Fruit fly (Drosophila melanogaster) whole organism, embryonic: ENCODE measurements around the gene CG15894.

Source experiments
- CG10147 ChIP-seq: fragments of 200-800 bp; sonication (Bioruptor generic); optimal IDR thresholded peaks from 2 replicates; lab custom pipeline; 2019; ENCODE audit warnings: missing biosample characterization, mild to moderate bottlenecking, missing genetic modification characterization, moderate library complexity
- CG11085 ChIP-seq: fragments of 200-800 bp; sonication (Bioruptor generic); IDR thresholded peaks from 2 replicates; pipeline ENCODE4 v1.3.6; 2022; ENCODE audit warnings: missing biosample characterization, missing genetic modification characterization
- CG11695 ChIP-seq: fragments of 200-800 bp; sonication (Bioruptor generic); IDR thresholded peaks from 3 replicates; pipeline ENCODE4 v1.3.6; 2022; ENCODE audit warnings: missing biosample characterization, missing genetic modification characterization
- CG12659 ChIP-seq: fragments of 200-800 bp; sonication (Bioruptor generic); optimal IDR thresholded peaks from 3 replicates; lab custom pipeline; 2017; ENCODE audit warnings: mild to moderate bottlenecking, missing biosample characterization, missing genetic modification reagents, missing genetic modification characterization
- CG12769 ChIP-seq: fragments of 200-800 bp; sonication (Bioruptor generic); optimal IDR thresholded peaks from 2 replicates; lab custom pipeline; 2019; ENCODE audit warnings: missing biosample characterization, mild to moderate bottlenecking, missing genetic modification characterization, moderate library complexity
- CG1603 ChIP-seq: fragments of 200-800 bp; sonication (Bioruptor generic); optimal IDR thresholded peaks from 2 replicates; lab custom pipeline; 2019; ENCODE audit warnings: missing biosample characterization, mild to moderate bottlenecking, missing genetic modification characterization, moderate library complexity
- CG1792 ChIP-seq: fragments of 200-800 bp; sonication (Bioruptor generic); optimal IDR thresholded peaks from 2 replicates; lab custom pipeline; 2016; ENCODE audit warnings: missing biosample characterization, missing genetic modification characterization
- CG18011 ChIP-seq: fragments of 200-800 bp; sonication (Bioruptor generic); optimal IDR thresholded peaks from 2 replicates; lab custom pipeline; 2017; ENCODE audit warnings: missing biosample characterization, missing genetic modification characterization, mild to moderate bottlenecking, moderate library complexity, missing genotype
- CG2678 ChIP-seq: fragments of 200-800 bp; sonication (Bioruptor generic); optimal IDR thresholded peaks from 3 replicates; lab custom pipeline; 2019; ENCODE audit warnings: missing biosample characterization, mild to moderate bottlenecking, missing genetic modification characterization, moderate library complexity
- CG30403 ChIP-seq: fragments of 200-800 bp; sonication (Bioruptor generic); optimal IDR thresholded peaks from 3 replicates; lab custom pipeline; 2016; ENCODE audit warnings: missing biosample characterization, missing genetic modification characterization
- CG31388 ChIP-seq: fragments of 200-800 bp; sonication (Bioruptor generic); optimal IDR thresholded peaks from 2 replicates; lab custom pipeline; 2016; ENCODE audit warnings: missing biosample characterization, missing genetic modification characterization
- CG4404 ChIP-seq: fragments of 200-800 bp; sonication (Bioruptor generic); IDR thresholded peaks from 2 replicates; pipeline ENCODE4 v1.3.6; 2022; ENCODE audit warnings: missing biosample characterization, missing genetic modification characterization
- CG4617 ChIP-seq: fragments of 200-800 bp; sonication (Bioruptor generic); optimal IDR thresholded peaks from 3 replicates; lab custom pipeline; 2016; ENCODE audit warnings: missing biosample characterization, missing genetic modification characterization, borderline replicate concordance
- CG6254 ChIP-seq: fragments of 200-800 bp; sonication (Bioruptor generic); optimal IDR thresholded peaks from 3 replicates; lab custom pipeline; 2017; ENCODE audit warnings: mild to moderate bottlenecking, missing biosample characterization, missing genetic modification reagents, missing genetic modification characterization
- CTCF ChIP-seq: fragments of 200-800 bp; sonication (Bioruptor generic); optimal IDR thresholded peaks from 2 replicates; lab custom pipeline; 2017; ENCODE audit warnings: missing biosample characterization, mild to moderate bottlenecking, missing genetic modification characterization, moderate library complexity
- Dek ChIP-seq: fragments of 200-800 bp; sonication (Bioruptor generic); optimal IDR thresholded peaks from 3 replicates; lab custom pipeline; 2019; ENCODE audit warnings: missing biosample characterization, mild to moderate bottlenecking, missing genetic modification characterization, moderate library complexity
- Dip2 ChIP-seq: fragments of 200-800 bp; sonication (Bioruptor generic); IDR thresholded peaks from 2 replicates; pipeline ENCODE4 v1.3.6; 2022; ENCODE audit warnings: missing biosample characterization, missing genetic modification characterization
- ERR ChIP-seq: fragments of 200-800 bp; sonication (Bioruptor generic); optimal IDR thresholded peaks from 2 replicates; lab custom pipeline; 2016; ENCODE audit warnings: missing biosample characterization, missing genetic modification characterization
- Fer3 ChIP-seq: fragments of 200-800 bp; sonication (Bioruptor generic); optimal IDR thresholded peaks from 2 replicates; lab custom pipeline; 2018; ENCODE audit warnings: missing biosample characterization, mild to moderate bottlenecking, missing genetic modification characterization, moderate library complexity
- HLH54F ChIP-seq: fragments of 200-800 bp; sonication (Bioruptor generic); optimal IDR thresholded peaks from 3 replicates; lab custom pipeline; 2016; ENCODE audit warnings: missing biosample characterization, missing genetic modification characterization
- Kr ChIP-seq: fragments of 200-800 bp; sonication (Bioruptor generic); optimal IDR thresholded peaks from 2 replicates; lab custom pipeline; 2017; ENCODE audit warnings: missing biosample characterization, mild to moderate bottlenecking, missing genetic modification characterization
- Max ChIP-seq: fragments of 200-800 bp; sonication (Bioruptor generic); optimal IDR thresholded peaks from 2 replicates; lab custom pipeline; 2016; ENCODE audit warnings: missing biosample characterization, mild to moderate bottlenecking, missing genetic modification characterization
- NC2α ChIP-seq: fragments of 200-800 bp; sonication (Bioruptor generic); optimal IDR thresholded peaks from 2 replicates; lab custom pipeline; 2016; ENCODE audit warnings: missing biosample characterization, missing genetic modification characterization
- Neu2 ChIP-seq: fragments of 200-800 bp; sonication (Bioruptor generic); optimal IDR thresholded peaks from 3 replicates; lab custom pipeline; 2016; ENCODE audit warnings: missing biosample characterization, missing genetic modification characterization, borderline replicate concordance
- Nf-YA ChIP-seq: fragments of 200-800 bp; sonication (Bioruptor generic); IDR thresholded peaks from 2 replicates; pipeline ENCODE4 v1.3.6; 2022; ENCODE audit warnings: missing biosample characterization, missing genetic modification characterization
- Oaz ChIP-seq: fragments of 200-800 bp; sonication (Bioruptor generic); IDR thresholded peaks from 2 replicates; pipeline ENCODE4 v1.3.6; 2022; ENCODE audit warnings: missing biosample characterization, missing genetic modification characterization
- Rx ChIP-seq: fragments of 200-800 bp; sonication (Bioruptor generic); IDR thresholded peaks from 2 replicates; pipeline ENCODE4 v1.3.6; 2022; ENCODE audit warnings: missing biosample characterization, missing genetic modification characterization
- Sin3A ChIP-seq: fragments of >200 bp; optimal IDR thresholded peaks from 2 replicates; lab custom pipeline; 2018
- Spps ChIP-seq: fragments of 200-800 bp; sonication (Bioruptor generic); optimal IDR thresholded peaks from 2 replicates; lab custom pipeline; 2018; ENCODE audit warnings: missing biosample characterization, mild to moderate bottlenecking, missing genetic modification characterization
- Sry-β ChIP-seq: fragments of 200-800 bp; sonication (Bioruptor generic); optimal IDR thresholded peaks from 2 replicates; lab custom pipeline; 2018; ENCODE audit warnings: missing biosample characterization, mild to moderate bottlenecking, missing genetic modification characterization, moderate library complexity
- Vsx1 ChIP-seq: fragments of 200-800 bp; sonication (Bioruptor generic); optimal IDR thresholded peaks from 2 replicates; lab custom pipeline; 2017; ENCODE audit warnings: missing biosample characterization, mild to moderate bottlenecking, missing genetic modification characterization, missing genetic modification reagents
- YL-1 ChIP-seq: fragments of 200-800 bp; sonication (Bioruptor generic); optimal IDR thresholded peaks from 3 replicates; lab custom pipeline; 2017; ENCODE audit warnings: missing biosample characterization, mild to moderate bottlenecking, missing genetic modification characterization
- al ChIP-seq: fragments of 200-800 bp; sonication (Bioruptor generic); IDR thresholded peaks from 2 replicates; pipeline ENCODE4 v1.3.6; 2022; ENCODE audit warnings: missing biosample characterization, missing genetic modification characterization
- ase ChIP-seq: fragments of 200-800 bp; sonication (Bioruptor generic); IDR thresholded peaks from 3 replicates; pipeline ENCODE4 v1.3.6; 2022; ENCODE audit warnings: missing biosample characterization, missing genetic modification characterization
- az2 ChIP-seq: fragments of 200-800 bp; sonication (Bioruptor generic); optimal IDR thresholded peaks from 3 replicates; lab custom pipeline; 2016; ENCODE audit warnings: missing biosample characterization, missing genetic modification characterization
- bbx ChIP-seq: fragments of 200-800 bp; sonication (Bioruptor generic); IDR thresholded peaks from 2 replicates; pipeline ENCODE4 v1.3.6; 2022; ENCODE audit warnings: missing biosample characterization, missing genetic modification characterization; ENCODE audit not compliant: partially characterized antibody
- caup ChIP-seq: fragments of 200-800 bp; sonication (Bioruptor generic); optimal IDR thresholded peaks from 3 replicates; lab custom pipeline; 2017; ENCODE audit warnings: missing biosample characterization, mild to moderate bottlenecking, missing genetic modification characterization, moderate library complexity; ENCODE audit not compliant: severe bottlenecking
- dimm ChIP-seq: fragments of 200-800 bp; sonication (Bioruptor generic); IDR thresholded peaks from 2 replicates; pipeline ENCODE4 v1.3.6; 2022; ENCODE audit warnings: missing biosample characterization, missing genetic modification characterization
- dpn ChIP-seq, 2 experiments: fragments of 200-800 bp; sonication (Bioruptor generic); optimal IDR thresholded peaks; 3 replicates each; lab custom pipeline; 2016; ENCODE audit warnings: missing biosample characterization in 2 of 2, missing genetic modification characterization in 2 of 2
- fd102C ChIP-seq: fragments of 200-800 bp; sonication (Bioruptor generic); optimal IDR thresholded peaks from 2 replicates; lab custom pipeline; 2018; ENCODE audit warnings: missing biosample characterization, mild to moderate bottlenecking, missing genetic modification characterization, moderate library complexity
- fu2 ChIP-seq: fragments of 200-800 bp; sonication (Bioruptor generic); optimal IDR thresholded peaks from 2 replicates; lab custom pipeline; 2016; ENCODE audit warnings: missing biosample characterization, missing genetic modification characterization
- mld ChIP-seq: fragments of 200-800 bp; sonication (Bioruptor generic); IDR thresholded peaks from 3 replicates; pipeline ENCODE4 v1.3.6; 2022; ENCODE audit warnings: missing biosample characterization, missing genetic modification characterization; ENCODE audit not compliant: partially characterized antibody
- oc ChIP-seq: fragments of 200-800 bp; sonication (Bioruptor generic); optimal IDR thresholded peaks from 2 replicates; lab custom pipeline; 2018; ENCODE audit warnings: missing biosample characterization, mild to moderate bottlenecking, missing genetic modification characterization, moderate library complexity
- odd ChIP-seq: fragments of 200-800 bp; sonication (Bioruptor generic); optimal IDR thresholded peaks from 2 replicates; lab custom pipeline; 2017; ENCODE audit warnings: missing biosample characterization, mild to moderate bottlenecking, missing genetic modification characterization
- prd ChIP-seq, 3 experiments: fragments of >200 bp in 2 of 3; fragments of 200-800 bp in 1 of 3; sonication (Bioruptor generic) in 1 of 3; optimal IDR thresholded peaks in 2 of 3; IDR thresholded peaks in 1 of 3; 2 replicates in 2 of 3; 3 replicates in 1 of 3; pipeline versions ENCODE4 v1.3.6 to Lab custom; 2017 to 2022; ENCODE audit warnings: missing biosample characterization in 1 of 3, missing genetic modification characterization in 1 of 3
- schlank ChIP-seq: fragments of 200-800 bp; sonication (Bioruptor generic); optimal IDR thresholded peaks from 2 replicates; lab custom pipeline; 2018; ENCODE audit warnings: missing biosample characterization, mild to moderate bottlenecking, missing genetic modification characterization
- sd ChIP-seq: fragments of 200-800 bp; sonication (Bioruptor generic); optimal IDR thresholded peaks from 3 replicates; lab custom pipeline; 2018; ENCODE audit warnings: missing biosample characterization, mild to moderate bottlenecking, missing genetic modification characterization, moderate library complexity
- sim ChIP-seq: fragments of 200-800 bp; sonication (Bioruptor generic); IDR thresholded peaks from 2 replicates; pipeline ENCODE4 v1.3.6; 2022; ENCODE audit warnings: missing biosample characterization, missing genetic modification characterization
- sna ChIP-seq: fragments of 200-800 bp; sonication (Bioruptor generic); IDR thresholded peaks from 2 replicates; pipeline ENCODE4 v1.3.6; 2022; ENCODE audit warnings: missing biosample characterization, missing genetic modification characterization; ENCODE audit not compliant: partially characterized antibody
- z ChIP-seq: fragments of 200-800 bp; sonication (Bioruptor generic); IDR thresholded peaks from 3 replicates; pipeline ENCODE4 v1.3.6; 2022; ENCODE audit warnings: missing biosample characterization, missing genetic modification characterization

Gene CG15894

dm6 chrX:6263614-6264130 lies 45.3 kb upstream of the CG15894 start (continued):
- TF ChIP-seq CG6254 (GFP tag; lab: Kevin White, UChicago) = peak; percentile 62
- peak; percentile 28; the same call in 1 of the 2 replicates for TF ChIP-seq Rx (GFP tag; lab: Robert Waterston, UW)
- TF ChIP-seq CG10147 (GFP tag; lab: Kevin White, UChicago) = peak; percentile 87
- peak; percentile 82 for TF ChIP-seq caup (GFP tag; lab: Kevin White, UChicago)
- TF ChIP-seq YL-1 = peak; percentile 43
- TF ChIP-seq sd = peak; percentile 97
- TF ChIP-seq CG11695 (GFP tag; lab: Robert Waterston, UW) = peak; percentile 78
- TF ChIP-seq CG1603 = peak; percentile 63
- no peak for TF ChIP-seq Sry-β (GFP tag; lab: Kevin White, UChicago)
- no peak for TF ChIP-seq sim (GFP tag; lab: Robert Waterston, UW)
- peak; percentile 55 for TF ChIP-seq Max (GFP tag; lab: Kevin White, UChicago)
- peak; percentile 54; the same call in 1 of the 2 replicates for TF ChIP-seq al
- TF ChIP-seq odd (GFP tag; lab: Kevin White, UChicago) = peak; percentile 79
- TF ChIP-seq Kr (GFP tag; lab: Kevin White, UChicago) = no peak
- peak; percentile 27 for TF ChIP-seq oc (tag; lab: Kevin White, UChicago)
- TF ChIP-seq az2 (GFP tag; lab: Kevin White, UChicago) = peak; percentile 49
- TF ChIP-seq prd (optimal IDR thresholded peaks at IDR 0.05; lab: Kevin White, UChicago) = no peak
- peak; percentile 71 for TF ChIP-seq prd (GFP tag; IDR thresholded peaks at IDR 0.05; lab: Robert Waterston, UW)
- TF ChIP-seq z (GFP tag; lab: Robert Waterston, UW) = no peak
- 0 out of 2 replicates have a peak, but pooled peaks have one; percentile 12 for TF ChIP-seq CG4404
- TF ChIP-seq dimm = no peak
- peak; percentile 66 for TF ChIP-seq Vsx1
- peak; percentile 77 for TF ChIP-seq CG30403
- peak; percentile 85 for TF ChIP-seq CG12659 (GFP tag; lab: Kevin White, UChicago)
- TF ChIP-seq fd102C (GFP tag; lab: Kevin White, UChicago) = no peak
- no peak for TF ChIP-seq CG4617 (GFP tag; lab: Kevin White, UChicago)
- TF ChIP-seq CG11085 (GFP tag; lab: Robert Waterston, UW) = 0 out of 2 replicates have a peak, but pooled peaks have one; percentile 25
- no peak for TF ChIP-seq ERR (GFP tag; lab: Kevin White, UChicago)
- peak; percentile 45 for TF ChIP-seq CG18011
- TF ChIP-seq CG2678 (tag; lab: Kevin White, UChicago) = peak; percentile 91
- TF ChIP-seq CTCF = peak; percentile 14
- TF ChIP-seq dpn (GFP tag; optimal IDR thresholded peaks at IDR 0.05; lab: Kevin White, UChicago) = peak; percentile 42 to 63
- TF ChIP-seq CG1792 (GFP tag; lab: Kevin White, UChicago) = peak; percentile 32
- peak; percentile 50 for TF ChIP-seq CG31388
- TF ChIP-seq Dip2 = no peak
- TF ChIP-seq fu2 (GFP tag; lab: Kevin White, UChicago) = peak; percentile 32
- TF ChIP-seq CG12769 (tag; lab: Kevin White, UChicago) = peak; percentile 76
- TF ChIP-seq ase (GFP tag; lab: Robert Waterston, UW) = peak; percentile 45; the same call in 1 of the 3 replicates
- TF ChIP-seq Oaz (GFP tag; lab: Robert Waterston, UW) = no peak
- TF ChIP-seq mld (GFP tag; lab: Robert Waterston, UW) = no peak
- TF ChIP-seq Dek (tag; lab: Kevin White, UChicago) = peak; percentile 51
- TF ChIP-seq bbx (GFP tag; lab: Robert Waterston, UW) = no peak
- no peak for TF ChIP-seq Sin3A (lab: Kevin White, UChicago)
- peak; percentile 55 for TF ChIP-seq HLH54F (GFP tag; lab: Kevin White, UChicago)
- TF ChIP-seq Nf-YA (GFP tag; lab: Robert Waterston, UW) = peak; percentile 48; the same call in 1 of the 2 replicates
- TF ChIP-seq Fer3 (tag; lab: Kevin White, UChicago) = peak; percentile 77
- TF ChIP-seq schlank = peak; percentile 72
- no peak for TF ChIP-seq NC2α (GFP tag; lab: Kevin White, UChicago)
- no peak for TF ChIP-seq Neu2 (GFP tag; lab: Kevin White, UChicago)
- no peak for TF ChIP-seq sna (GFP tag; lab: Robert Waterston, UW)
- peak; percentile 0 for TF ChIP-seq Spps
